Worm (Caenorhabditis elegans): ENCODE data around the gene C35A5.11.

DNA sequence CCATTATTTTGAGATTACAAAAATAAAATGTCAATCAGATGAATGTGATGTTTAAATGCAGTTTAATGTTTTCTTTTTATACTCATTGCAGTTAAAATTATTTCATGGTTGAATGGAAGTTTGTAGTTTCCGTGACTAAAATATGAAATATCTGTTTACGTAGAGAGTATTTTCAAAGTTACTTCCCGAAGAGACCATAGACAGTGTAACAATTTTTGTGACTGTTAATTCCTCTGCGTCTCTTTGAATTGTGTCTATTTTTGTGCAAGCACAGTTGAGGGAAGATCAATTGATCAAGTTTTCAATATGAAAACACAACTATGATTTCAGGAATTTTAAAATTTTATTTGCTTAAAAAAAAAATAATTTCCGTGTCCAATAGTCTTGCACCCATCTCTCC lies 43.8 kb upstream of the C35A5.11 start, which contains the start of gene F25D1.5:
- no peak for TF ChIP-seq ama-1 (optimal IDR thresholded peaks at IDR 0.05)
- TF ChIP-seq scrt-1 (GFP tag; IDR thresholded peaks at IDR 0.05): no peak

Data from whole organism, early embryonic.